Worm (Caenorhabditis elegans): ENCODE measurements around the gene K12H6.9.

DNA sequence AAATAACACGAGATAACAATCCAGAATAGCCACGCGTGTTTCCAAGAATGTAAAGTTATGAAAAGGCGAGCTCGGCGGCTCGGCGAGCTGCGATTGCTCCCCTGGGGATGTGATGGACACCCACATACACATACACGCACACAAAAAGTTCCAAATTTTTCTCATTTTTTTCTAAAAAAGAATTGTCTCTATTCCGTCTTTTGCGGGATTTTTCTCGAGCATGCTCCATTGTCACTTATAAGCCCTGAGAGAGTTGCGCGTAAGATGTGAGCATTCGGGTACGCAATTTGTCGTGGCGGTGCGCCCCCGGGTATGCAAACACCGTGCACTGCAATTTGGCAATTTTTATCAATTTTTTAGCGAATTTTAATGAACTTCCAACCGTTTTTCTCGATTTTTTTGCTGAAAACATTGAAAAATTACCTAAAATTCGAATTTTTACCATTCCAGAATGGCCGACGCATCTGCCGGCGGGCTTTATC, 37.1 kb upstream of the K12H6.9 start, which contains the start of the genes F08D12.12 and srpa-72:
- TF ChIP-seq elt-1 (tag; optimal IDR thresholded peaks at IDR 0.05) (no peak), pha-4 (tag; optimal IDR thresholded peaks at IDR 0.05) (no peak), elt-3 (tag; optimal IDR thresholded peaks at IDR 0.05) (no peak), fkh-10 (GFP tag; optimal IDR thresholded peaks at IDR 0.05) (no peak), ceh-16 (tag; optimal IDR thresholded peaks at IDR 0.05) (no peak), unc-39 (tag; optimal IDR thresholded peaks at IDR 0.05) (no peak), ama-1 (optimal IDR thresholded peaks at IDR 0.05) (no peak), ceh-82 (tag; optimal IDR thresholded peaks at IDR 0.05) (no peak), zag-1 (tag; optimal IDR thresholded peaks at IDR 0.05) (no peak), nhr-67 (tag; optimal IDR thresholded peaks at IDR 0.05) (no peak)

Data from whole organism, L3 larva.